Fruit fly (Drosophila melanogaster): Measurements from ENCODE around the gene Oseg5.

The Oseg5 gene

DNA sequence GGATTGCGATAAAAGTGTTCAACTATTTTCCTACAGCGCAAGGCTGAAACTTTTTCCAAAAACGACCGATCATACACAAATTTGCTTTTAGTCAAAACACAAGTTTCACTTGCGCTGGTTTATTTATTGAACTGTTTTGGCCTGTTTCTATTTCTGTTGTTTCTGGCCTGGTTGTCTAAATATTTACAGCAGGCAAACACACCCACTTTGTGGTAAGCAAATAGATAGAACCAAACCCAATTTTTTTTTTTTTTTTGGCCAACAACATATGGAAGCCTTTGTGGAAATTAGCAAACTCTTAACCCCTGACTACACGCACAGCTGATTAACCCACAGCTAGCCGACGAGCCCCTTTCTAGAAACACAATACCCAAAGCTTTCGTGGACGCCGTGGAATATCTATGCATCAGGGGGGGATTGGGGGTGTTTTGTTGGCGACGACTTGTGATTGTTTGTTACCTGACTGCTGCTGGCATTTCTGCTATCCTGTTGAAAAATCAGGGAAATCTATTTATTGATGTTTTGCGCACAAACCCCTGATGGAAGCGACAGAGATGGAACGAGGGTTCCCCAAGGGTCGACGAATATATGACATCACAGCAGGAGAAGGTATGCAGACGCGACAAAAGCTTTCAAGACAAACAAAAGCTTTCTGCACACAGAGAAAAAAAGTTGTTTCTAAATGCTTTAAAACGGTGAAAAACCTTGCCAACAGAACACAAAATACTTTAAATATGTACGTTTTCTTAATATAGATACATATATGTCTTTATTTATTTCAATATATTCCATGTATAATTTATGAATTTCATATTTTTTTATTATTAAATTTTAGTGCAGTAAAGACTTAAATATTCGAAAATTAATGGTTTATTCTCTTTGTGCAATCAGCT, 27.8 kb downstream of the Oseg5 start (continued):
- TF ChIP-seq D19A (tag; optimal IDR thresholded peaks at IDR 0.05) (peak; percentile 43), CG17912 (GFP tag; optimal IDR thresholded peaks at IDR 0.05) (no peak), NFAT (GFP tag; IDR thresholded peaks at IDR 0.05) (0 out of 2 replicates have a peak, but pooled peaks have one; percentile 6), MESR4 (GFP tag; optimal IDR thresholded peaks at IDR 0.05) (no peak), CG9876 (GFP tag; optimal IDR thresholded peaks at IDR 0.05) (no peak), CG12769 (tag; optimal IDR thresholded peaks at IDR 0.05) (no peak), Sry-δ (GFP tag; optimal IDR thresholded peaks at IDR 0.05) (no peak), nom (GFP tag; optimal IDR thresholded peaks at IDR 0.05) (no peak), oc (tag; optimal IDR thresholded peaks at IDR 0.05) (no peak), CG17802 (tag; optimal IDR thresholded peaks at IDR 0.05) (no peak), hb (GFP tag; IDR thresholded peaks at IDR 0.05; ENCODE audit: partially characterized antibody) (no peak), jumu (GFP tag; optimal IDR thresholded peaks at IDR 0.05) (no peak), chn (GFP tag; optimal IDR thresholded peaks at IDR 0.05) (no peak), NC2α (GFP tag; optimal IDR thresholded peaks at IDR 0.05) (no peak), peb (GFP tag; IDR thresholded peaks at IDR 0.05) (no peak), H15 (GFP tag; IDR thresholded peaks at IDR 0.05) (0 out of 3 replicates have a peak, but pooled peaks have one; percentile 32), Dek (tag; optimal IDR thresholded peaks at IDR 0.05) (peak; percentile 44), Mrtf (GFP tag; IDR thresholded peaks at IDR 0.05) (no peak), dmrt99B (tag; optimal IDR thresholded peaks at IDR 0.05) (peak; percentile 70), pho (GFP tag; optimal IDR thresholded peaks at IDR 0.05) (peak; percentile 11), ken (GFP tag; IDR thresholded peaks at IDR 0.05) (no peak), btn (GFP tag; optimal IDR thresholded peaks at IDR 0.05) (no peak), Atf3 (GFP tag; optimal IDR thresholded peaks at IDR 0.05) (no peak), chm (GFP tag; IDR thresholded peaks at IDR 0.05) (no peak), CG17359 (tag; optimal IDR thresholded peaks at IDR 0.05) (peak; percentile 53), CG13424 (tag; optimal IDR thresholded peaks at IDR 0.05) (peak; percentile 55), tgo (GFP tag; IDR thresholded peaks at IDR 0.05) (peak; percentile 67; the same call in 2 of the 3 replicates), run (tag; optimal IDR thresholded peaks at IDR 0.05) (no peak), CG1603 (tag; optimal IDR thresholded peaks at IDR 0.05) (peak; percentile 11), Fer2 (tag; optimal IDR thresholded peaks at IDR 0.05) (peak; percentile 53), CG3838 (GFP tag; optimal IDR thresholded peaks at IDR 0.05) (no peak), az2 (GFP tag; optimal IDR thresholded peaks at IDR 0.05) (peak; percentile 35), CG2202 (tag; optimal IDR thresholded peaks at IDR 0.05) (no peak), CG9797 (GFP tag; optimal IDR thresholded peaks at IDR 0.05) (no peak), Camta (GFP tag; optimal IDR thresholded peaks at IDR 0.05) (no peak), lov (optimal IDR thresholded peaks at IDR 0.05) (no peak), lov (GFP tag; IDR thresholded peaks at IDR 0.05) (no peak), HLH4C (GFP tag; IDR thresholded peaks at IDR 0.05; ENCODE audit: partially characterized antibody) (no peak), CG8089 (GFP tag; optimal IDR thresholded peaks at IDR 0.05) (no peak), h (optimal IDR thresholded peaks at IDR 0.05) (no peak), scrt (GFP tag; optimal IDR thresholded peaks at IDR 0.05) (peak; percentile 59), CG30431 (GFP tag; optimal IDR thresholded peaks at IDR 0.05) (no peak), PHDP (tag; optimal IDR thresholded peaks at IDR 0.05) (peak; percentile 66), CG17361 (GFP tag; IDR thresholded peaks at IDR 0.05) (peak; percentile 44; the same call in 2 of the 3 replicates), CG15479 (GFP tag; optimal IDR thresholded peaks at IDR 0.05) (no peak), CG14441 (GFP tag; IDR thresholded peaks at IDR 0.05) (no peak), unpg (GFP tag; optimal IDR thresholded peaks at IDR 0.05) (peak; percentile 53), Hey (tag; optimal IDR thresholded peaks at IDR 0.05) (peak; percentile 25), CG12155 (GFP tag; optimal IDR thresholded peaks at IDR 0.05) (peak; percentile 18), Lpt (GFP tag; optimal IDR thresholded peaks at IDR 0.05) (no peak)

All from whole organism, embryonic.